Fruit fly (Drosophila melanogaster): ENCODE measurements around the gene Cyp4s3.

The Cyp4s3 gene

DNA sequence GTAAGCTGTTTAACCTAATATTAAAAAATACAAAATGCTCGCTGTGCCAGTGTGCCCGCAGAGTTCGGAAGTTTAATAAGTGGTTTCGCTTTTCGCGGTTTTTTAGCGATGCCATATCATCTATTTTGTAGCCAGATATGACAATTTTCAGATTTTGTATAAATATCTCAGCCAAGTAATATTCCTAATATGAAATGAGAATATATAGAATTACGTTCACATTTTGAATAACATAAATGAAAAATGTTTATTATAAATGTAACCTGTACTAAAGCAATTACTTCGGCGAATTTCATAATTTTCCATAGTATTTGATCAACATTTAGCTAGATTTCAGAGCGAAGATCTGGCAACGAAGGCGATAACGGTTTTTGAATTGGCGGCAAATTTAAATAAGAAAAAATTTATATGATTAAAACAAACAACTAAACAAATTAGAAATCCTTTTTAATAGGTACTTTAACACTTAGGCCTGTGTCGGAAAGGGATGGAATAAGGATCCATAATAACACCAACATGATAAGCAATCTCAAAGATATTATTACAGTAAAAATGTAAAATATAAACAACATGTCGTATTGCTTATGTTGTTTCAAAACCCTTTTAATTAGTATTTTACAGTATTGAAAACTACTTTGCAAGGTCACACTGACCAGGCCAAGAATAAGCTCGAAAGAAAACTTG, 49.8 kb downstream of the Cyp4s3 start, which contains the start of the genes opm and dob (continued):
- TF ChIP-seq Abd-B (GFP tag; optimal IDR thresholded peaks at IDR 0.05) = peak; percentile 50
- no peak for TF ChIP-seq Sox102F (GFP tag; optimal IDR thresholded peaks at IDR 0.05)
- peak in 1 of 2 experiments; percentile 2 for TF ChIP-seq bsh (GFP tag; optimal IDR thresholded peaks at IDR 0.05)
- no peak for TF ChIP-seq CG5245 (GFP tag; optimal IDR thresholded peaks at IDR 0.05)

DNA sequence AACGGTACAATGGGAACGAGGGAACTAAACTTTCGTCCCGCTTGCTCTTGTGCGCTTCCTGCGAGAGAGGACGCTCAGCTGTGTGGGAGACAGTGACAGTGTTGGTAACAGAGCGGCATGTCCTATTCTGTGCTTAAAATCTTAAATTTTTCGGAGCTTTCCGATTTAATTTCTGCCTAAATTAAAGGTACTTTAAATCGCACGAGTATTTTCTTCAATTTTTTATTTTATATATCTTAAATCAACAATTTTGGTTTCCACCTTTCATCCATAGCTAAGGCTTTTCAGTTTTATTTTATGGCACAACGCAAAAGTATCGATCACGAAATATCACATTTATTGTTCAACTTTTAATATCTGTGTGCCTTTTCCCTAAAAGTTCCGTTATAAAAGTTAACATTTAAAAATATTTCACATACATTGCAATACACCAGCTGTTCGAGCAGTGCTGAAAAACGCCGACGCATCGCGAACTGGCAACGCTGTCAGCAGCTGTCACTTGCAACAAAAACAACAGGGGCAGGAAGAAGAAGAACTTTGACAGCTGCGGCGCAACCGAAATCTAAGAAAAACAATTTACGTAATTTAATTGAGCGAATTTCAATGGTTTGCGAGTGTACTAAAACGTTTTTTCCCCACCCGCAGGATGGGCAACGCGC, 52.8 kb downstream of the Cyp4s3 start, which contains the start of the genes hiw and ND-B18:
Gene hiw (minus strand): TSS at position 26 of the 659 bp plus-strand sequence.
Gene ND-B18 (plus strand): TSS at position 330 of the 659 bp plus-strand sequence.
- TF ChIP-seq ac (GFP tag; optimal IDR thresholded peaks at IDR 0.05) (no peak), Hey (tag; optimal IDR thresholded peaks at IDR 0.05) (no peak), CG6813 (GFP tag; optimal IDR thresholded peaks at IDR 0.05) (no peak), CG9817 (tag; optimal IDR thresholded peaks at IDR 0.05) (peak; percentile 8), wek (GFP tag; optimal IDR thresholded peaks at IDR 0.05) (no peak), peb (GFP tag; IDR thresholded peaks at IDR 0.05) (no peak), sim (GFP tag; IDR thresholded peaks at IDR 0.05) (no peak), CG9876 (GFP tag; optimal IDR thresholded peaks at IDR 0.05) (no peak), CG15514 (GFP tag; optimal IDR thresholded peaks at IDR 0.05) (peak; percentile 56), chif (GFP tag; optimal IDR thresholded peaks at IDR 0.05) (peak in 1 of 2 experiments; percentile 25), dati (GFP tag; IDR thresholded peaks at IDR 0.05) (no peak), CG7745 (tag; optimal IDR thresholded peaks at IDR 0.05) (no peak), CG3995 (GFP tag; optimal IDR thresholded peaks at IDR 0.05) (peak; percentile 64), CG14441 (GFP tag; IDR thresholded peaks at IDR 0.05) (no peak), pan (optimal IDR thresholded peaks at IDR 0.05) (no peak), pan (GFP tag; optimal IDR thresholded peaks at IDR 0.05 in 1 of 2, IDR thresholded peaks at IDR 0.05 in 1 of 2) (no peak), Deaf1 (tag; optimal IDR thresholded peaks at IDR 0.05) (no peak), tin (GFP tag; optimal IDR thresholded peaks at IDR 0.05) (no peak), CG8944 (GFP tag; optimal IDR thresholded peaks at IDR 0.05) (no peak), CG6689 (GFP tag; IDR thresholded peaks at IDR 0.05) (no peak), dpn (GFP tag; optimal IDR thresholded peaks at IDR 0.05) (peak; percentile 26 to 29), Jarid2 (GFP tag; optimal IDR thresholded peaks at IDR 0.05) (no peak), sens (GFP tag) (peak; percentile 70), CG30431 (GFP tag; optimal IDR thresholded peaks at IDR 0.05) (no peak), MESR4 (GFP tag; optimal IDR thresholded peaks at IDR 0.05) (peak; percentile 70), CG3407 (GFP tag; optimal IDR thresholded peaks at IDR 0.05) (no peak), CG12236 (GFP tag; optimal IDR thresholded peaks at IDR 0.05) (no peak), CG13894 (tag; optimal IDR thresholded peaks at IDR 0.05) (no peak), Hr51 (GFP tag; optimal IDR thresholded peaks at IDR 0.05) (no peak), CG10462 (GFP tag; optimal IDR thresholded peaks at IDR 0.05) (no peak), pho (GFP tag; optimal IDR thresholded peaks at IDR 0.05) (no peak), Opbp (GFP tag; IDR thresholded peaks at IDR 0.05; ENCODE audit: partially characterized antibody) (peak; percentile 22; the same call in 1 of the 3 replicates), CG7372 (GFP tag; IDR thresholded peaks at IDR 0.05) (no peak), CG9932 (GFP tag; IDR thresholded peaks at IDR 0.05) (peak; percentile 23; the same call in 1 of the 2 replicates), vvl (GFP tag; IDR thresholded peaks at IDR 0.05) (0 out of 2 replicates have a peak, but pooled peaks have one; percentile 12), CG8478 (optimal IDR thresholded peaks at IDR 0.05) (no peak), Bgb (GFP tag; IDR thresholded peaks at IDR 0.05; ENCODE audit: partially characterized antibody) (no peak; the same call in none of the 2 replicates), Asciz (GFP tag; optimal IDR thresholded peaks at IDR 0.05) (no peak), CG11723 (GFP tag; optimal IDR thresholded peaks at IDR 0.05) (no peak), h (optimal IDR thresholded peaks at IDR 0.05) (no peak), CTCF (GFP tag; optimal IDR thresholded peaks at IDR 0.05) (peak; percentile 49), dysf (GFP tag; IDR thresholded peaks at IDR 0.05) (no peak), onecut (GFP tag; IDR thresholded peaks at IDR 0.05) (no peak), CG6254 (GFP tag; optimal IDR thresholded peaks at IDR 0.05) (no peak)

Data from whole organism, embryonic.